Worm (Caenorhabditis elegans) whole organism, young adult: ENCODE results near the gene F15B9.11.

Source experiments
- F22D6.2 ChIP-seq: sonication (generic microtip); optimal IDR thresholded peaks from 2 replicates; lab custom pipeline; 2016; ENCODE audit warnings: mild to moderate bottlenecking, missing genetic modification characterization, missing compliant biosample characterization
- athp-1 ChIP-seq: sonication (generic microtip); optimal IDR thresholded peaks from 2 replicates; lab custom pipeline; 2017; ENCODE audit warnings: mild to moderate bottlenecking, missing genetic modification characterization, missing compliant biosample characterization
- ccch-3 ChIP-seq: fragments of 200-800 bp; sonication (Bioruptor generic); optimal IDR thresholded peaks from 2 replicates; lab custom pipeline; 2018; ENCODE audit warnings: mild to moderate bottlenecking, missing genetic modification characterization, missing compliant biosample characterization
- dpl-1 ChIP-seq: fragments of 150-350 bp; optimal IDR thresholded peaks from 2 replicates; lab custom pipeline; 2014; ENCODE audit warnings: missing biosample characterization, missing genetic modification reagents, missing genetic modification characterization
- lag-1 ChIP-seq: fragments of 200-800 bp; sonication (Bioruptor generic); IDR thresholded peaks from 2 replicates; pipeline ENCODE4 v1.3.6; 2022; ENCODE audit warnings: missing genetic modification reagents, missing genetic modification characterization, missing compliant biosample characterization
- mcd-1 ChIP-seq: fragments of 200-800 bp; sonication (Bioruptor generic); IDR thresholded peaks from 2 replicates; pipeline ENCODE4 v1.3.6; 2022; ENCODE audit warnings: missing genetic modification reagents, missing genetic modification characterization, missing compliant biosample characterization
- pbrm-1 ChIP-seq: fragments of 200-800 bp; sonication (Bioruptor generic); IDR thresholded peaks from 2 replicates; pipeline ENCODE4 v1.3.6; 2022; ENCODE audit warnings: missing genetic modification reagents, missing genetic modification characterization, missing compliant biosample characterization
- snpc-4 ChIP-seq, 5 experiments: fragments of 150-350 bp in 1 of 5; sonication (generic microtip) in 4 of 5; optimal IDR thresholded peaks; 2 replicates each; lab custom pipeline; 2014 to 2018; ENCODE audit warnings: missing genetic modification characterization in 5 of 5, missing biosample characterization in 3 of 5, antibody characterized with exemption in 2 of 5, mild to moderate bottlenecking in 2 of 5, missing compliant biosample characterization in 2 of 5, missing genotype in 2 of 5, moderate library complexity in 2 of 5, missing genetic modification reagents in 1 of 5
- unc-130 ChIP-seq: sonication (generic microtip); optimal IDR thresholded peaks from 2 replicates; lab custom pipeline; 2016; ENCODE audit warnings: missing genetic modification reagents, missing genetic modification characterization, missing compliant biosample characterization
- ztf-25 ChIP-seq: fragments of 200-800 bp; sonication (Bioruptor generic); IDR thresholded peaks from 2 replicates; pipeline ENCODE4 v1.3.6; 2022; ENCODE audit warnings: missing genetic modification reagents, missing genetic modification characterization, missing compliant biosample characterization

DNA sequence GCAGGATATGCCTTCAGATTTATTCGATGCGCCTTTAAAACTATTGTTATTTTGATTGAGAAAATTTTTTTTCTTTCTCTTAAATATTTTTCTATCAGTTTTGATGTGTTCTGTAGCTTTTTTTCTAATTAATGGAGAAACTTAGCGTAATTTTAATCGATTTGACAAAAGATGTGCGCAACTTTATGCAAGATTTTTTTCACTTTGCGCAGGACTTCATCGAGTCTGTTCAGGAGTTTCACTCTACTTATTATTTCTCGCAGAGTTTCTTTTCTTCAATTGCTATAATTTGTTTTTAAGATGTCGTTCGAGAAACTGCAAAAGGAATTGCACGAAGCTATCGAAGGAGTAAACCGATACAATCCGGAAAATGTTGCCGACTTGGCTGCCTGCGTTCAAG is 39.0 kb downstream of the F15B9.11 start, which contains the start of gene eif-3.K:
- TF ChIP-seq F22D6.2 (tag; lab: Kevin White, UChicago) (no peak), snpc-4 (GFP tag; optimal IDR thresholded peaks at IDR 0.05; lab: Kevin White, UChicago) (no peak), snpc-4 (tag; optimal IDR thresholded peaks at IDR 0.05; lab: Kevin White, UChicago) (no peak), lag-1 (GFP tag; lab: Robert Waterston, UW) (no peak), dpl-1 (GFP tag; lab: Kevin White, UChicago) (no peak), ccch-3 (GFP tag; lab: Kevin White, UChicago) (no peak), unc-130 (GFP tag; lab: Kevin White, UChicago) (no peak), pbrm-1 (GFP tag; lab: Robert Waterston, UW) (no peak), mcd-1 (GFP tag; lab: Robert Waterston, UW) (no peak), ztf-25 (GFP tag; lab: Robert Waterston, UW) (no peak), athp-1 (no peak)
